Fruit fly (Drosophila melanogaster): ENCODE data around the gene Scsalpha1.

Scsalpha1 gene

DNA sequence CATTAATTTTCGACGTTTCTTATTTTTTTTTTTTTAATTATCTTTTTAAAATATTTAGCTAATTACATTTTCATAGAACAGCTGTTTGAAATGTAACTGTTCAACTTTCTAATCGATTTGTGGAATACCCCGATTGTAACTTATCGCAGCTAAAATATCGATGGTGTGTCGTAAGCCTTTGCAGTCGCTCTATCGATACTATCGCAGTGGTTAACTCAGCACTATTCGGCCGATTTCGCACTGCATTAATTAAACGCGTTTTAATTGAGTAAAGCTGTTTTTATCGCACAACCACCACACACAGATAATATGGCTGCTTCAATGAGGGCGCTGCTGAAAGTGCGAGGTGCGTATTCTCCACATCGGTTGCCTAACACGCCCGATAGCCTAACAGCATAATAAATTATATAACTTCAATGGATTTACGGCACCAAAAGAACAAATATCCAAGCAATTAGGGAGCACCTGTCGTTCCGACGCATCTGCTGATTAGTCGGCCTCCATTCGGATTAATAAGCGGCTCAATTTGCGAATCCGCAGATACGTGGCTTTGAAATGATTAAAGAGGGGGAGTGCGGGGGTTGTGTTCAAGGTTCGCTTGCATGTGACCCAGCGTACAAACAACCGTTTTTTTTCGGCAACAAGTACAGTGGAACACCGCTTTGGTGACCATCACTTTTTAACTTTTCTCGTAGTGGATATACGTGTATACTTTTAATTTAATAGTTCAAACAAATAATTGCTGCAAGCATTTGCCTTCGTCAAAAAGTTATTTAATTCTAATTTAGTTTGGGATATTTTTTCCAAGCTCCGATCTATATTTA, at the start of gene Scsalpha1 (continued):
- TF ChIP-seq lola (GFP tag; optimal IDR thresholded peaks at IDR 0.05), result no peak
- peak; percentile 29 for TF ChIP-seq CG6254 (GFP tag; optimal IDR thresholded peaks at IDR 0.05)
- peak; percentile 96 for TF ChIP-seq CG15601 (tag; optimal IDR thresholded peaks at IDR 0.05)
- peak; percentile 45; the same call in 1 of the 2 replicates for TF ChIP-seq CG8765 (GFP tag; IDR thresholded peaks at IDR 0.05)
- TF ChIP-seq btn (GFP tag; optimal IDR thresholded peaks at IDR 0.05), result no peak
- TF ChIP-seq ara (GFP tag; IDR thresholded peaks at IDR 0.05), result peak; percentile 37; the same call in 1 of the 2 replicates
- TF ChIP-seq al (GFP tag; IDR thresholded peaks at IDR 0.05), result peak; percentile 15; the same call in 1 of the 2 replicates
- TF ChIP-seq bowl (GFP tag; IDR thresholded peaks at IDR 0.05), result no peak
- no peak for TF ChIP-seq CG11093 (GFP tag; IDR thresholded peaks at IDR 0.05)
- peak; percentile 99 for TF ChIP-seq Dref (GFP tag; IDR thresholded peaks at IDR 0.05)
- TF ChIP-seq gcm (GFP tag; optimal IDR thresholded peaks at IDR 0.05), result no peak
- peak in 1 of 3 experiments; percentile 58 for TF ChIP-seq Stat92E (GFP tag; optimal IDR thresholded peaks at IDR 0.05)
- peak; percentile 61 for TF ChIP-seq Rfx (GFP tag; IDR thresholded peaks at IDR 0.05)
- no peak for TF ChIP-seq pan (optimal IDR thresholded peaks at IDR 0.05)
- peak in 1 of 2 experiments; percentile 62 for TF ChIP-seq pan (GFP tag; optimal IDR thresholded peaks at IDR 0.05 in 1 of 2, IDR thresholded peaks at IDR 0.05 in 1 of 2)
- no peak for TF ChIP-seq aop (GFP tag; IDR thresholded peaks at IDR 0.05)
- TF ChIP-seq C15 (GFP tag; IDR thresholded peaks at IDR 0.05), result no peak
- TF ChIP-seq CG18262 (tag; optimal IDR thresholded peaks at IDR 0.05), result peak; percentile 7
- no peak for TF ChIP-seq lov (optimal IDR thresholded peaks at IDR 0.05)
- no peak for TF ChIP-seq lov (GFP tag; IDR thresholded peaks at IDR 0.05)
- no peak for TF ChIP-seq Hr3 (GFP tag; optimal IDR thresholded peaks at IDR 0.05)
- no peak for TF ChIP-seq CG30431 (GFP tag; optimal IDR thresholded peaks at IDR 0.05)
- no peak for TF ChIP-seq Eip74EF (GFP tag; optimal IDR thresholded peaks at IDR 0.05)
- no peak for TF ChIP-seq hkb (optimal IDR thresholded peaks at IDR 0.05)
- peak; percentile 71 for TF ChIP-seq hkb (GFP tag; IDR thresholded peaks at IDR 0.05)
- TF ChIP-seq E2f2 (GFP tag; IDR thresholded peaks at IDR 0.05), result peak; percentile 58
- TF ChIP-seq E2f1 (GFP tag; IDR thresholded peaks at IDR 0.05), result no peak; the same call in 1 of the 2 replicates
- peak; percentile 56; the same call in 1 of the 2 replicates for TF ChIP-seq CG32532 (GFP tag; IDR thresholded peaks at IDR 0.05)
- TF ChIP-seq CG1602 (GFP tag; optimal IDR thresholded peaks at IDR 0.05), result peak; percentile 22
- peak; percentile 7 for TF ChIP-seq caup (GFP tag; optimal IDR thresholded peaks at IDR 0.05; ENCODE audit: severe bottlenecking)
- TF ChIP-seq slp2 (GFP tag; optimal IDR thresholded peaks at IDR 0.05), result no peak
- TF ChIP-seq Meics (GFP tag; optimal IDR thresholded peaks at IDR 0.05), result peak; percentile 37
- no peak for TF ChIP-seq Dip2 (GFP tag; IDR thresholded peaks at IDR 0.05)
- peak; percentile 19 for TF ChIP-seq CG10654 (GFP tag; optimal IDR thresholded peaks at IDR 0.05)
- no peak for TF ChIP-seq CG11723 (GFP tag; optimal IDR thresholded peaks at IDR 0.05)
- TF ChIP-seq CG15073 (GFP tag; optimal IDR thresholded peaks at IDR 0.05), result no peak
- no peak for TF ChIP-seq abd-A (tag; optimal IDR thresholded peaks at IDR 0.05)
- TF ChIP-seq tx (GFP tag; optimal IDR thresholded peaks at IDR 0.05), result peak; percentile 22
- TF ChIP-seq CG8359 (GFP tag; optimal IDR thresholded peaks at IDR 0.05; ENCODE audit: borderline replicate concordance), result no peak
- no peak for TF ChIP-seq pho (GFP tag; optimal IDR thresholded peaks at IDR 0.05)
- peak; percentile 71; the same call in 1 of the 2 replicates for TF ChIP-seq seq (GFP tag; IDR thresholded peaks at IDR 0.05)
- no peak for TF ChIP-seq CG8388 (GFP tag; optimal IDR thresholded peaks at IDR 0.05)
- TF ChIP-seq CG12219 (GFP tag; optimal IDR thresholded peaks at IDR 0.05), result peak; percentile 13
- TF ChIP-seq wek (GFP tag; optimal IDR thresholded peaks at IDR 0.05), result peak; percentile 97
- TF ChIP-seq Hmx (GFP tag; optimal IDR thresholded peaks at IDR 0.05), result no peak
- TF ChIP-seq Jarid2 (GFP tag; optimal IDR thresholded peaks at IDR 0.05), result no peak
- no peak for TF ChIP-seq CG43689 (GFP tag; IDR thresholded peaks at IDR 0.05)
- no peak for TF ChIP-seq toy (GFP tag; IDR thresholded peaks at IDR 0.05)
- peak; percentile 42 for TF ChIP-seq lilli (GFP tag; optimal IDR thresholded peaks at IDR 0.05)
- TF ChIP-seq NFAT (GFP tag; IDR thresholded peaks at IDR 0.05), result 0 out of 2 replicates have a peak, but pooled peaks have one; percentile 37

Measured in whole organism, embryonic.